Worm (Caenorhabditis elegans) whole organism, L3 larva: Measurements from ENCODE around the gene C28C12.12.

Source experiments
- elt-2 ChIP-seq: sonication (generic microtip); optimal IDR thresholded peaks from 2 replicates; lab custom pipeline; 2016; ENCODE audit warnings: missing genetic modification reagents, mild to moderate bottlenecking, missing genetic modification characterization, missing compliant biosample characterization
- tbx-2 ChIP-seq: sonication (generic microtip); optimal IDR thresholded peaks from 2 replicates; lab custom pipeline; 2016; ENCODE audit warnings: mild to moderate bottlenecking, missing genetic modification characterization, missing compliant biosample characterization

- TF ChIP-seq tbx-2 (tag; lab: Kevin White, UChicago) = no peak
- no peak for TF ChIP-seq elt-2 (tag; lab: Kevin White, UChicago)
Observed at ce11 chrIV:8461177-8461576, 35.0 kb downstream of the C28C12.12 start.
